Fruit fly (Drosophila melanogaster): Measurements from ENCODE around the gene Ugt35A1.
A peak's percentile ranks its signal among the peaks of the same experiment; 100 is the strongest.

The Ugt35A1 gene

dm6 chr3R:11214449-11214950 is 42.0 kb upstream of the Ugt35A1 start, which contains the start of gene ZnT86D:
ZnT86D (minus strand) TSS chr3R:11214539.
- TF ChIP-seq br (GFP tag; optimal IDR thresholded peaks at IDR 0.05) (peak; percentile 75), woc (GFP tag; optimal IDR thresholded peaks at IDR 0.05) (peak; percentile 96), Hr83 (GFP tag; optimal IDR thresholded peaks at IDR 0.05; ENCODE audit: poor library complexity, severe bottlenecking) (peak; percentile 39), tai (GFP tag; optimal IDR thresholded peaks at IDR 0.05) (no peak), h (GFP tag; optimal IDR thresholded peaks at IDR 0.05) (peak; percentile 73), CrebA (GFP tag; optimal IDR thresholded peaks at IDR 0.05; ENCODE audit: borderline replicate concordance) (no peak), pan (optimal IDR thresholded peaks at IDR 0.05) (no peak), Hr78 (GFP tag; optimal IDR thresholded peaks at IDR 0.05) (no peak), Sp1 (GFP tag; optimal IDR thresholded peaks at IDR 0.05) (peak; percentile 81), sv (GFP tag; optimal IDR thresholded peaks at IDR 0.05) (no peak), fru (GFP tag; optimal IDR thresholded peaks at IDR 0.05) (peak; percentile 86), dsf (GFP tag; optimal IDR thresholded peaks at IDR 0.05; ENCODE audit: borderline replicate concordance) (no peak), OdsH (GFP tag; optimal IDR thresholded peaks at IDR 0.05) (peak; percentile 33), N (GFP tag; optimal IDR thresholded peaks at IDR 0.05) (no peak), rgr (GFP tag; optimal IDR thresholded peaks at IDR 0.05) (peak; percentile 63), CG32264 (GFP tag; optimal IDR thresholded peaks at IDR 0.05) (peak; percentile 30), Mio (GFP tag; optimal IDR thresholded peaks at IDR 0.05) (no peak), jim (GFP tag; optimal IDR thresholded peaks at IDR 0.05) (no peak), dmrt93B (GFP tag; optimal IDR thresholded peaks at IDR 0.05) (peak; percentile 39), Myc (optimal IDR thresholded peaks at IDR 0.05) (peak; percentile 58), Dfd (GFP tag; optimal IDR thresholded peaks at IDR 0.05) (no peak), ey (GFP tag; optimal IDR thresholded peaks at IDR 0.05) (peak; percentile 61), dl (GFP tag; optimal IDR thresholded peaks at IDR 0.05; ENCODE audit: insufficient read depth in 1 of 2, partially characterized antibody in 2 of 2) (no peak), Jra (GFP tag; optimal IDR thresholded peaks at IDR 0.05) (peak; percentile 22), GATAd (GFP tag; optimal IDR thresholded peaks at IDR 0.05) (no peak), usp (GFP tag; optimal IDR thresholded peaks at IDR 0.05) (no peak), Vsx2 (GFP tag; optimal IDR thresholded peaks at IDR 0.05; ENCODE audit: partially characterized antibody) (no peak), Abd-B (GFP tag; optimal IDR thresholded peaks at IDR 0.05) (no peak), sage (GFP tag; optimal IDR thresholded peaks at IDR 0.05) (no peak), Rel (GFP tag; optimal IDR thresholded peaks at IDR 0.05) (no peak), Rel (tag; optimal IDR thresholded peaks at IDR 0.05) (peak; percentile 44), Hnf4 (GFP tag; optimal IDR thresholded peaks at IDR 0.05) (peak; percentile 44), psq (GFP tag; optimal IDR thresholded peaks at IDR 0.05) (peak; percentile 78), foxo (GFP tag; optimal IDR thresholded peaks at IDR 0.05) (peak in 1 of 2 experiments; percentile 64), HLH106 (tag; optimal IDR thresholded peaks at IDR 0.05) (peak; percentile 84), lola (GFP tag; optimal IDR thresholded peaks at IDR 0.05) (no peak), CG9705 (GFP tag; optimal IDR thresholded peaks at IDR 0.05) (peak; percentile 59)

- TF ChIP-seq CrebA (GFP tag; optimal IDR thresholded peaks at IDR 0.05; ENCODE audit: borderline replicate concordance) (no peak), psq (GFP tag; optimal IDR thresholded peaks at IDR 0.05) (peak; percentile 63), Jra (GFP tag; optimal IDR thresholded peaks at IDR 0.05) (peak; percentile 88), h (GFP tag; optimal IDR thresholded peaks at IDR 0.05) (peak; percentile 74), dsf (GFP tag; optimal IDR thresholded peaks at IDR 0.05; ENCODE audit: borderline replicate concordance) (no peak), brk (GFP tag; optimal IDR thresholded peaks at IDR 0.05) (no peak), Hr78 (GFP tag; optimal IDR thresholded peaks at IDR 0.05) (no peak), Sp1 (GFP tag; optimal IDR thresholded peaks at IDR 0.05) (peak; percentile 59), foxo (GFP tag; optimal IDR thresholded peaks at IDR 0.05) (peak in 1 of 2 experiments; percentile 80), rgr (GFP tag; optimal IDR thresholded peaks at IDR 0.05) (peak; percentile 77), CG32264 (GFP tag; optimal IDR thresholded peaks at IDR 0.05) (no peak), sage (GFP tag; optimal IDR thresholded peaks at IDR 0.05) (no peak), Myc (optimal IDR thresholded peaks at IDR 0.05) (peak; percentile 71), lola (GFP tag; optimal IDR thresholded peaks at IDR 0.05) (no peak), Hnf4 (GFP tag; optimal IDR thresholded peaks at IDR 0.05) (peak; percentile 61), pan (optimal IDR thresholded peaks at IDR 0.05) (no peak), Hr83 (GFP tag; optimal IDR thresholded peaks at IDR 0.05; ENCODE audit: poor library complexity, severe bottlenecking) (peak; percentile 66), HLH106 (tag; optimal IDR thresholded peaks at IDR 0.05) (peak; percentile 73), ey (GFP tag; optimal IDR thresholded peaks at IDR 0.05) (peak; percentile 65), dmrt93B (GFP tag; optimal IDR thresholded peaks at IDR 0.05) (peak; percentile 41), br (GFP tag; optimal IDR thresholded peaks at IDR 0.05) (peak; percentile 36), Rel (GFP tag; optimal IDR thresholded peaks at IDR 0.05) (no peak), Rel (tag; optimal IDR thresholded peaks at IDR 0.05) (peak; percentile 64), OdsH (GFP tag; optimal IDR thresholded peaks at IDR 0.05) (peak; percentile 62), sv (GFP tag; optimal IDR thresholded peaks at IDR 0.05) (peak; percentile 55), Abd-B (GFP tag; optimal IDR thresholded peaks at IDR 0.05) (no peak), usp (GFP tag; optimal IDR thresholded peaks at IDR 0.05) (no peak), tai (GFP tag; optimal IDR thresholded peaks at IDR 0.05) (no peak), N (GFP tag; optimal IDR thresholded peaks at IDR 0.05) (no peak), CG9705 (GFP tag; optimal IDR thresholded peaks at IDR 0.05) (peak; percentile 40), Dif (GFP tag; optimal IDR thresholded peaks at IDR 0.05; ENCODE audit: partially characterized antibody) (no peak), fru (GFP tag; optimal IDR thresholded peaks at IDR 0.05) (peak; percentile 60), Vsx2 (GFP tag; optimal IDR thresholded peaks at IDR 0.05; ENCODE audit: partially characterized antibody) (no peak), dl (GFP tag; optimal IDR thresholded peaks at IDR 0.05; ENCODE audit: insufficient read depth in 1 of 2, partially characterized antibody in 2 of 2) (peak in 1 of 2 experiments; percentile 4), woc (GFP tag; optimal IDR thresholded peaks at IDR 0.05) (peak; percentile 82)
Observed at dm6 chr3R:11211291-11212061, 39.0 kb upstream of the Ugt35A1 start.
